Worm (Caenorhabditis elegans) whole organism, L4 larva: Measurements from ENCODE around the gene sms-3.

ENCODE experiments used
- D1046.2 ChIP-seq: fragments of 200-800 bp; sonication (Bioruptor generic); IDR thresholded peaks from 2 replicates; pipeline ENCODE4 v1.3.6; 2022; ENCODE audit warnings: missing genetic modification characterization, missing compliant biosample characterization
- F10B5.3 ChIP-seq: sonication (generic microtip); optimal IDR thresholded peaks from 2 replicates; lab custom pipeline; 2016; ENCODE audit warnings: mild to moderate bottlenecking, missing genetic modification characterization, missing compliant biosample characterization
- F26F4.8 ChIP-seq: fragments of 200-800 bp; sonication (Bioruptor generic); conservative IDR thresholded peaks from 2 replicates; pipeline ENCODE4 v1.3.6; 2022; ENCODE audit warnings: missing genetic modification characterization, missing compliant biosample characterization
- F44E2.7 ChIP-seq: fragments of 200-800 bp; sonication (Bioruptor generic); IDR thresholded peaks from 2 replicates; pipeline ENCODE4 v2.1.2; 2022; ENCODE audit warnings: missing genetic modification characterization, missing compliant biosample characterization
- F49E8.2 ChIP-seq: sonication (generic microtip); optimal IDR thresholded peaks from 2 replicates; lab custom pipeline; 2016; ENCODE audit warnings: missing compliant biosample characterization, mild to moderate bottlenecking, missing genetic modification characterization, borderline replicate concordance
- T20F7.1 ChIP-seq: fragments of 200-800 bp; sonication (Bioruptor generic); optimal IDR thresholded peaks from 2 replicates; lab custom pipeline; 2018; ENCODE audit warnings: mild to moderate bottlenecking, missing genetic modification characterization, missing compliant biosample characterization
- T26A8.4 ChIP-seq: fragments of 200-800 bp; sonication (Bioruptor generic); IDR thresholded peaks from 2 replicates; pipeline ENCODE4 v1.3.6; 2022; ENCODE audit warnings: missing genetic modification characterization, missing compliant biosample characterization
- Y48G9A.11 ChIP-seq: fragments of 200-800 bp; sonication (Bioruptor generic); IDR thresholded peaks from 2 replicates; pipeline ENCODE4 v1.3.6; 2022; ENCODE audit warnings: missing genetic modification reagents, missing genetic modification characterization, missing compliant biosample characterization
- Y5F2A.4 ChIP-seq: fragments of 200-800 bp; sonication (Bioruptor generic); optimal IDR thresholded peaks from 2 replicates; lab custom pipeline; 2018; ENCODE audit warnings: mild to moderate bottlenecking, missing genetic modification characterization, missing compliant biosample characterization
- aha-1 ChIP-seq: fragments of 150-350 bp; peaks from one replicate; lab custom pipeline; 2014; ENCODE audit warnings: missing biosample characterization, missing genetic modification characterization
- arid-1 ChIP-seq: fragments of 200-800 bp; sonication (Bioruptor generic); conservative IDR thresholded peaks from 2 replicates; pipeline ENCODE4 v1.3.6; 2022; ENCODE audit warnings: missing genetic modification reagents, missing genetic modification characterization, missing compliant biosample characterization
- ceh-20 ChIP-seq: fragments of 200-800 bp; sonication (Bioruptor generic); IDR thresholded peaks from 2 replicates; pipeline ENCODE4 v1.3.6; 2022; ENCODE audit warnings: missing genetic modification reagents, missing genetic modification characterization, missing compliant biosample characterization
- ceh-28 ChIP-seq: fragments of 150-350 bp; optimal IDR thresholded peaks from 2 replicates; lab custom pipeline; 2014; ENCODE audit warnings: missing biosample characterization, missing genetic modification reagents, missing genetic modification characterization
- ceh-32 ChIP-seq: sonication (generic microtip); optimal IDR thresholded peaks from 2 replicates; lab custom pipeline; 2016; ENCODE audit warnings: mild to moderate bottlenecking, missing genetic modification characterization, missing compliant biosample characterization; ENCODE audit not compliant: poor library complexity
- ceh-44 ChIP-seq: fragments of 200-800 bp; sonication (Bioruptor generic); IDR thresholded peaks from 2 replicates; pipeline ENCODE4 v1.3.6; 2022; ENCODE audit warnings: missing genetic modification reagents, missing genetic modification characterization, missing compliant biosample characterization
- ceh-82 ChIP-seq: sonication (generic microtip); optimal IDR thresholded peaks from 2 replicates; lab custom pipeline; 2017; ENCODE audit warnings: missing biosample characterization, missing genetic modification characterization
- ctbp-1 ChIP-seq: fragments of 200-800 bp; sonication (Bioruptor generic); IDR thresholded peaks from 2 replicates; pipeline ENCODE4 v1.3.6; 2022; ENCODE audit warnings: missing genetic modification reagents, missing genetic modification characterization, missing compliant biosample characterization
- daf-12 ChIP-seq: fragments of 150-350 bp; optimal IDR thresholded peaks from 2 replicates; lab custom pipeline; 2014; ENCODE audit warnings: missing biosample characterization, missing genetic modification reagents, missing genetic modification characterization
- daf-16 ChIP-seq, 3 experiments: sonication (generic microtip); optimal IDR thresholded peaks; 2 replicates each; lab custom pipeline; 2016 to 2017; ENCODE audit warnings: missing genetic modification characterization in 3 of 3, missing genetic modification reagents in 3 of 3, mild to moderate bottlenecking in 2 of 3, missing compliant biosample characterization in 2 of 3, missing biosample characterization in 1 of 3, moderate library complexity in 1 of 3
- daf-8 ChIP-seq: fragments of 200-800 bp; sonication (Bioruptor generic); IDR thresholded peaks from 2 replicates; pipeline ENCODE4 v1.3.6; 2022; ENCODE audit warnings: missing genetic modification characterization, missing compliant biosample characterization
- dmd-6 ChIP-seq: fragments of 200-800 bp; sonication (Bioruptor generic); IDR thresholded peaks from 2 replicates; pipeline ENCODE4 v1.3.6; 2022; ENCODE audit warnings: missing genetic modification reagents, missing genetic modification characterization, missing compliant biosample characterization
- dmd-8 ChIP-seq: fragments of 200-800 bp; sonication (Bioruptor generic); IDR thresholded peaks from 2 replicates; pipeline ENCODE4 v1.3.6; 2022; ENCODE audit warnings: missing genetic modification characterization, missing compliant biosample characterization
- duxl-1 ChIP-seq: sonication (generic microtip); optimal IDR thresholded peaks from 2 replicates; lab custom pipeline; 2016; ENCODE audit warnings: mild to moderate bottlenecking, missing genetic modification characterization, moderate library complexity, missing compliant biosample characterization; ENCODE audit not compliant: poor library complexity
- dve-1 ChIP-seq: sonication (generic microtip); optimal IDR thresholded peaks from 2 replicates; lab custom pipeline; 2017; ENCODE audit warnings: antibody characterized with exemption, mild to moderate bottlenecking, missing genetic modification characterization, missing compliant biosample characterization; ENCODE audit not compliant: insufficient read depth
- egl-27 ChIP-seq: sonication (generic microtip); optimal IDR thresholded peaks from 3 replicates; lab custom pipeline; 2017; ENCODE audit warnings: missing biosample characterization, missing genetic modification reagents, missing genetic modification characterization
- gei-8 ChIP-seq: fragments of 200-800 bp; sonication (Bioruptor generic); optimal IDR thresholded peaks from 2 replicates; lab custom pipeline; 2018; ENCODE audit warnings: mild to moderate bottlenecking, missing genetic modification characterization, missing compliant biosample characterization
- hif-1 ChIP-seq, 2 experiments: sonication (generic microtip); optimal IDR thresholded peaks; 2 replicates each; lab custom pipeline; 2016 to 2017; ENCODE audit warnings: missing compliant biosample characterization in 2 of 2, missing genetic modification characterization in 2 of 2, missing genetic modification reagents in 2 of 2, missing genotype in 2 of 2, mild to moderate bottlenecking in 1 of 2
- hlh-11 ChIP-seq: fragments of 200-800 bp; sonication (Bioruptor generic); optimal IDR thresholded peaks from 2 replicates; lab custom pipeline; 2018; ENCODE audit warnings: mild to moderate bottlenecking, missing genetic modification characterization, missing compliant biosample characterization
- lim-7 ChIP-seq: fragments of 200-800 bp; sonication (Bioruptor generic); IDR thresholded peaks from 2 replicates; pipeline ENCODE4 v1.3.6; 2022; ENCODE audit warnings: missing genetic modification characterization, missing compliant biosample characterization
- lin-1 ChIP-seq: fragments of 200-800 bp; sonication (Bioruptor generic); IDR thresholded peaks from 2 replicates; pipeline ENCODE4 v1.3.6; 2022; ENCODE audit warnings: missing genetic modification reagents, missing genetic modification characterization, missing compliant biosample characterization
- lin-13 ChIP-seq: fragments of 150-350 bp; optimal IDR thresholded peaks from 2 replicates; lab custom pipeline; 2014; ENCODE audit warnings: missing biosample characterization, missing genetic modification reagents, missing genetic modification characterization
- lin-29 ChIP-seq: fragments of 200-800 bp; sonication (Bioruptor generic); IDR thresholded peaks from 2 replicates; pipeline ENCODE4 v1.3.6; 2022; ENCODE audit warnings: missing genetic modification reagents, missing genetic modification characterization, missing compliant biosample characterization
- lin-39 ChIP-seq: fragments of 150-350 bp; optimal IDR thresholded peaks from 2 replicates; lab custom pipeline; 2014; ENCODE audit warnings: missing biosample characterization, missing genetic modification reagents, missing genetic modification characterization
- madf-5 ChIP-seq, 2 experiments: fragments of 200-800 bp; sonication (Bioruptor generic); IDR thresholded peaks; 2 replicates each; pipeline ENCODE4 v1.3.6; 2022; ENCODE audit warnings: missing compliant biosample characterization in 2 of 2, missing genetic modification characterization in 2 of 2
- madf-9 ChIP-seq: fragments of 200-800 bp; sonication (Bioruptor generic); conservative IDR thresholded peaks from 2 replicates; pipeline ENCODE4 v1.3.6; 2022; ENCODE audit warnings: missing genetic modification reagents, missing genetic modification characterization, missing compliant biosample characterization
- mdl-1 ChIP-seq, 2 experiments: fragments of 150-350 bp in 1 of 2; sonication (generic microtip) in 1 of 2; optimal IDR thresholded peaks; 2 replicates each; lab custom pipeline; 2014 to 2017; ENCODE audit warnings: missing biosample characterization in 2 of 2, missing genetic modification characterization in 2 of 2
- mes-2 ChIP-seq: sonication (generic microtip); optimal IDR thresholded peaks from 2 replicates; lab custom pipeline; 2016; ENCODE audit warnings: missing genotype, mild to moderate bottlenecking, missing genetic modification characterization, missing compliant biosample characterization; ENCODE audit not compliant: poor library complexity, severe bottlenecking
- mxl-3 ChIP-seq: fragments of 200-800 bp; sonication (Bioruptor generic); optimal IDR thresholded peaks from 2 replicates; lab custom pipeline; 2018; ENCODE audit warnings: mild to moderate bottlenecking, missing genetic modification characterization, missing compliant biosample characterization
- nhr-102 ChIP-seq: sonication (generic microtip); optimal IDR thresholded peaks from 2 replicates; lab custom pipeline; 2016; ENCODE audit warnings: mild to moderate bottlenecking, missing genetic modification characterization, moderate library complexity, missing compliant biosample characterization
- nhr-237 ChIP-seq: sonication (generic microtip); optimal IDR thresholded peaks from 2 replicates; lab custom pipeline; 2017; ENCODE audit warnings: missing biosample characterization, missing genetic modification characterization
- nhr-28 ChIP-seq: fragments of 150-350 bp; optimal IDR thresholded peaks from 2 replicates; lab custom pipeline; 2014; ENCODE audit warnings: missing biosample characterization, missing genetic modification characterization
- php-3 ChIP-seq: fragments of 200-800 bp; sonication (Bioruptor generic); IDR thresholded peaks from 2 replicates; pipeline ENCODE4 v1.3.6; 2022; ENCODE audit warnings: missing genetic modification reagents, missing genetic modification characterization, missing compliant biosample characterization
- saeg-2 ChIP-seq: fragments of 200-800 bp; sonication (Bioruptor generic); IDR thresholded peaks from 2 replicates; pipeline ENCODE4 v1.3.6; 2022; ENCODE audit warnings: missing genetic modification reagents, missing genetic modification characterization, missing compliant biosample characterization
- set-16 ChIP-seq: fragments of 200-800 bp; sonication (Bioruptor generic); IDR thresholded peaks from 2 replicates; pipeline ENCODE4 v1.3.6; 2022; ENCODE audit warnings: missing genetic modification reagents, missing genetic modification characterization, missing compliant biosample characterization
- spr-3 ChIP-seq: fragments of 200-800 bp; sonication (Bioruptor generic); optimal IDR thresholded peaks from 2 replicates; lab custom pipeline; 2018; ENCODE audit warnings: mild to moderate bottlenecking, missing genetic modification characterization, missing compliant biosample characterization
- unc-130 ChIP-seq: sonication (generic microtip); optimal IDR thresholded peaks from 2 replicates; lab custom pipeline; 2016; ENCODE audit warnings: missing genetic modification reagents, missing genetic modification characterization, missing compliant biosample characterization
- vab-7 ChIP-seq: fragments of 200-800 bp; sonication (Bioruptor generic); IDR thresholded peaks from 2 replicates; pipeline ENCODE4 v1.3.6; 2022; ENCODE audit warnings: missing genetic modification reagents, missing genetic modification characterization, missing compliant biosample characterization
- zip-2 ChIP-seq: fragments of 150-350 bp; optimal IDR thresholded peaks from 2 replicates; lab custom pipeline; 2014; ENCODE audit warnings: missing biosample characterization, missing genetic modification characterization

The sms-3 gene

DNA sequence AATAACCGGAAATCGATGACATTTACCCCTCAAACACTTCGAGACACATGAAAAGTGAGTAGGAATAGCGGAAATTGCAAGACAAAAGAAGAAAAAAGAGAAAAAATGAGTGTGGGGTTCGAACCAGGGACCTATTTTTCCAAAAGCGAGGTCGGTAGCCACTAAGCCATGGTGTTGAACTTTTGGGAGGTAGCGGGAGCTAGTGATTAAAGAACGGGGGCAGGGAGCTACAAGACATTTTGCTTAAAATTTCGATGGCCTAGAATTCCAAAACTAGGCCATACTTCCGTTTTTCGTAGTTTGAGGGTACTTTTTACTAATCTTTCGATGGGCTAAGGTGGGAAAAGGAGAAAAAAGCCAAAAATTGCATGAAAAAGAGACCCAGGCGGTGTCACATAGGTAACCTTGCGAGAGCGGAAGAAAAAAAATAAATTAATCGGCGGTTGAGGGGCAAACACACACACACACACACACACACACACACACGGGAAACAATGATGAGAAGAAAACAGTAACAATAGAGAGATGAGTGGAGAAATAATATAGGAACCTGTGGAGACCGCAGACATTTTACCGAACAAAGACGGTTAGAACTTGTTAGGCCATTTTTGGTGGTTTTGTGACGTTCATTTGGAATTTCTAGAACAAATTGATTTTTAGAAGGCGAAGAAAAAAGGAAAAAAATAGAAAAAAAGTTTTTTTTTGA is 673 bp upstream of the sms-3 start:
- no peak for TF ChIP-seq set-16 (GFP tag; lab: Robert Waterston, UW)
- peak; percentile 48 for TF ChIP-seq hlh-11 (tag; lab: Kevin White, UChicago)
- TF ChIP-seq nhr-28 (tag; lab: Kevin White, UChicago) = peak; percentile 53
- TF ChIP-seq dmd-8 (GFP tag; lab: Robert Waterston, UW) = peak; percentile 95
- peak; percentile 50 for TF ChIP-seq F10B5.3 (tag; lab: Kevin White, UChicago)
- peak; percentile 92 for TF ChIP-seq aha-1 (tag; lab: Kevin White, UChicago)
- TF ChIP-seq daf-16 (GFP tag; optimal IDR thresholded peaks at IDR 0.05; lab: Kevin White, UChicago) = peak; percentile 22 to 79
- peak; percentile 15 for TF ChIP-seq daf-16 (tag; optimal IDR thresholded peaks at IDR 0.05; lab: Kevin White, UChicago)
- peak; percentile 77 for TF ChIP-seq unc-130
- no peak for TF ChIP-seq daf-12 (tag; lab: Kevin White, UChicago)
- peak; percentile 62 for TF ChIP-seq spr-3 (GFP tag; lab: Kevin White, UChicago)
- TF ChIP-seq mdl-1 (tag; optimal IDR thresholded peaks at IDR 0.05; lab: Kevin White, UChicago) = no peak
- no peak for TF ChIP-seq ceh-82 (tag; lab: Kevin White, UChicago)
- no peak for TF ChIP-seq ceh-28 (tag; lab: Kevin White, UChicago)
- TF ChIP-seq hif-1 (tag; optimal IDR thresholded peaks at IDR 0.05; lab: Kevin White, UChicago) = peak in 1 of 2 experiments; percentile 33
- TF ChIP-seq F49E8.2 (tag; lab: Kevin White, UChicago) = no peak
- peak; percentile 85 for TF ChIP-seq mes-2
- TF ChIP-seq ceh-32 (tag; lab: Kevin White, UChicago) = no peak
- TF ChIP-seq arid-1 = peak; percentile 78
- peak; percentile 48 for TF ChIP-seq mxl-3
- peak; percentile 68 for TF ChIP-seq Y5F2A.4 (GFP tag; lab: Kevin White, UChicago)
- peak; percentile 78 for TF ChIP-seq D1046.2
- TF ChIP-seq php-3 = peak; percentile 67
- no peak for TF ChIP-seq egl-27
- peak; percentile 76 for TF ChIP-seq duxl-1
- no peak for TF ChIP-seq lin-39 (tag; lab: Kevin White, UChicago)
- peak; percentile 88 for TF ChIP-seq Y48G9A.11 (GFP tag; lab: Robert Waterston, UW)
- TF ChIP-seq lin-13 = peak; percentile 86
- TF ChIP-seq dmd-6 = peak; percentile 56
- TF ChIP-seq madf-5 (GFP tag; IDR thresholded peaks at IDR 0.05; lab: Robert Waterston, UW) = peak; percentile 88 to 94
- peak; percentile 79; the same call in 1 of the 2 replicates for TF ChIP-seq ceh-44 (GFP tag; lab: Robert Waterston, UW)
- TF ChIP-seq dve-1 (tag; lab: Kevin White, UChicago) = no peak
- peak; percentile 72 for TF ChIP-seq ctbp-1 (GFP tag; lab: Robert Waterston, UW)
- TF ChIP-seq F26F4.8 = peak; percentile 94
- no peak for TF ChIP-seq saeg-2 (GFP tag; lab: Robert Waterston, UW)
- 0 out of 2 replicates have a peak, but pooled peaks have one; percentile 84 for TF ChIP-seq daf-8 (GFP tag; lab: Robert Waterston, UW)
- 0 out of 2 replicates have a peak, but pooled peaks have one; percentile 47 for TF ChIP-seq lin-29 (GFP tag; lab: Robert Waterston, UW)
- peak; percentile 93 for TF ChIP-seq lim-7 (GFP tag; lab: Robert Waterston, UW)
- TF ChIP-seq T20F7.1 = peak; percentile 35
- peak; percentile 93; the same call in 1 of the 2 replicates for TF ChIP-seq F44E2.7 (GFP tag; lab: Robert Waterston, UW)
- 0 out of 2 replicates have a peak, but pooled peaks have one; percentile 66 for TF ChIP-seq lin-1 (GFP tag; lab: Robert Waterston, UW)
- TF ChIP-seq zip-2 = no peak
- peak; percentile 75 for TF ChIP-seq ceh-20 (GFP tag; lab: Robert Waterston, UW)
- peak; percentile 67 for TF ChIP-seq T26A8.4 (GFP tag; lab: Robert Waterston, UW)
- peak; percentile 91 for TF ChIP-seq vab-7 (GFP tag; lab: Robert Waterston, UW)
- peak; percentile 55 for TF ChIP-seq gei-8 (GFP tag; lab: Kevin White, UChicago)
- no peak for TF ChIP-seq nhr-237 (tag; lab: Kevin White, UChicago)
- TF ChIP-seq madf-9 (GFP tag; lab: Robert Waterston, UW) = peak; percentile 85
- no peak for TF ChIP-seq nhr-102
